Fruit fly (Drosophila melanogaster) whole organism, wandering third instar larva: Measurements from ENCODE around the gene CCAP-R.

Experiments used
- HLH106 ChIP-seq: fragments of 200-800 bp; optimal IDR thresholded peaks from 3 replicates; lab custom pipeline; 2019; ENCODE audit warnings: missing biosample characterization, mild to moderate bottlenecking, missing genetic modification characterization, moderate library complexity
- Vsx2 ChIP-seq: fragments of 200-300, 225-300 bp; sonication (Bioruptor generic); optimal IDR thresholded peaks from 2 replicates; lab custom pipeline; 2018; ENCODE audit warnings: missing biosample characterization, missing genetic modification characterization; ENCODE audit not compliant: partially characterized antibody
- usp ChIP-seq: fragments of >200 bp; optimal IDR thresholded peaks from 2 replicates; lab custom pipeline; 2017; ENCODE audit warnings: missing biosample characterization, missing genetic modification characterization

DNA sequence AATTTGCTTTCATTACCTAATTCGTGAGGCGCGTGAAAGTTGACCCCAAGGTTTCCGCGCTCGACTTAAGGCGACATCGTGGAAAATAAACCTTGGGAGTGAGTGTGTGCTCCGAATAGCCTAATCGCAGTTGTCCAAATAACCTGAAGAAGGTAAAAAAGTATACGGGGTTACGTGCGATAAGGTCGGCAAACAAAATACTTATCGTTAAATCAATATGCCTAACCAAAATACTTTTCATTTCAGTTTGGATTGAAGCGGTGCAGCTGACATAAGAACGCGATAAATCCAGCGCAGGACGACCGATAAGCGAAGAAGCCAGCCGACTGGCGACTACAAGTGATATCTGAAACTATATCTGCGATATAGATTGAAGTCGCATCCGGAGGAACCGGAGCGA is 70.9 kb downstream of the CCAP-R start:
- TF ChIP-seq usp: no peak
- TF ChIP-seq HLH106 (tag; lab: Kevin White, UChicago): no peak
- TF ChIP-seq Vsx2: no peak
